Fruit fly (Drosophila melanogaster) whole organism, prepupa: ENCODE measurements around the gene ND-MNLL.

Experiments used
- Blimp-1 ChIP-seq: fragments of 200-800 bp; sonication (Bioruptor generic); optimal IDR thresholded peaks from 3 replicates; lab custom pipeline; 2017; ENCODE audit warnings: missing biosample characterization, missing genetic modification characterization, mild to moderate bottlenecking, moderate library complexity, missing genetic modification reagents
- CG10631 ChIP-seq: fragments of 200-800 bp; sonication (Bioruptor generic); optimal IDR thresholded peaks from 2 replicates; lab custom pipeline; 2016; ENCODE audit warnings: missing biosample characterization, missing genetic modification characterization
- CG11762 ChIP-seq: fragments of 200-800 bp; sonication (Bioruptor generic); optimal IDR thresholded peaks from 3 replicates; lab custom pipeline; 2016; ENCODE audit warnings: missing biosample characterization, missing genetic modification characterization; ENCODE audit not compliant: insufficient read depth
- CG11902 ChIP-seq: fragments of 200-800 bp; sonication (Bioruptor generic); optimal IDR thresholded peaks from 3 replicates; lab custom pipeline; 2016; ENCODE audit warnings: missing biosample characterization, missing genetic modification characterization
- CG15336 ChIP-seq: fragments of 200-800 bp; sonication (Bioruptor generic); IDR thresholded peaks from 2 replicates; pipeline ENCODE4 v1.3.6; 2022; ENCODE audit warnings: missing biosample characterization, missing genetic modification characterization
- CG1621 ChIP-seq: fragments of 200-800 bp; sonication (Bioruptor generic); optimal IDR thresholded peaks from 3 replicates; lab custom pipeline; 2018; ENCODE audit warnings: missing biosample characterization, mild to moderate bottlenecking, missing genetic modification characterization
- CG16779 ChIP-seq: fragments of 200-800 bp; sonication (Bioruptor generic); optimal IDR thresholded peaks from 3 replicates; lab custom pipeline; 2017; ENCODE audit warnings: missing biosample characterization, mild to moderate bottlenecking, missing genetic modification characterization
- CG3032 ChIP-seq: fragments of 200-800 bp; optimal IDR thresholded peaks from 2 replicates; lab custom pipeline; 2019; ENCODE audit warnings: missing biosample characterization, mild to moderate bottlenecking, missing genetic modification characterization, moderate library complexity
- CG31627 ChIP-seq: fragments of 200-800 bp; sonication (Bioruptor generic); optimal IDR thresholded peaks from 3 replicates; lab custom pipeline; 2016; ENCODE audit warnings: missing biosample characterization, missing genetic modification characterization
- CG32006 ChIP-seq: fragments of 200-800 bp; sonication (Bioruptor generic); optimal IDR thresholded peaks from 3 replicates; lab custom pipeline; 2017; ENCODE audit warnings: missing biosample characterization, mild to moderate bottlenecking, missing genetic modification characterization
- CG34406 ChIP-seq: fragments of 200-800 bp; sonication (Bioruptor generic); optimal IDR thresholded peaks from 3 replicates; lab custom pipeline; 2016; ENCODE audit warnings: missing biosample characterization, missing genetic modification characterization
- CG3919 ChIP-seq: fragments of 200-800 bp; sonication (Bioruptor generic); optimal IDR thresholded peaks from 3 replicates; lab custom pipeline; 2016; ENCODE audit warnings: missing biosample characterization, missing genetic modification characterization
- CG4318 ChIP-seq: fragments of 200-800 bp; sonication (Bioruptor generic); optimal IDR thresholded peaks from 3 replicates; lab custom pipeline; 2017; ENCODE audit warnings: missing biosample characterization, mild to moderate bottlenecking, missing genetic modification characterization
- CG6163 ChIP-seq: fragments of 200-800 bp; sonication (Bioruptor generic); IDR thresholded peaks from 3 replicates; pipeline ENCODE4 v1.3.6; 2022; ENCODE audit warnings: missing biosample characterization, missing genetic modification characterization
- CG6276 ChIP-seq: fragments of 200-800 bp; sonication (Bioruptor generic); optimal IDR thresholded peaks from 2 replicates; lab custom pipeline; 2017; ENCODE audit warnings: missing biosample characterization, mild to moderate bottlenecking, missing genetic modification characterization
- CG6792 ChIP-seq: fragments of 200-800 bp; sonication (Bioruptor generic); optimal IDR thresholded peaks from 3 replicates; lab custom pipeline; 2016; ENCODE audit warnings: missing biosample characterization, missing genetic modification characterization
- CG6808 ChIP-seq: fragments of 200-800 bp; sonication (Bioruptor generic); optimal IDR thresholded peaks from 3 replicates; lab custom pipeline; 2017; ENCODE audit warnings: missing biosample characterization, missing genetic modification characterization, mild to moderate bottlenecking, moderate library complexity, missing genetic modification reagents
- CG6854 ChIP-seq: fragments of 200-800 bp; sonication (Bioruptor generic); optimal IDR thresholded peaks from 2 replicates; lab custom pipeline; 2017; ENCODE audit warnings: missing biosample characterization, mild to moderate bottlenecking, missing genetic modification characterization
- CG7368 ChIP-seq: fragments of 200-800 bp; sonication (Bioruptor generic); optimal IDR thresholded peaks from 3 replicates; lab custom pipeline; 2016; ENCODE audit warnings: missing biosample characterization, missing genetic modification characterization
- CG8119 ChIP-seq: fragments of 200-800 bp; sonication (Bioruptor generic); IDR thresholded peaks from 3 replicates; pipeline ENCODE4 v1.3.6; 2022; ENCODE audit warnings: missing biosample characterization, missing genetic modification characterization
- CG8319 ChIP-seq: fragments of 200-800 bp; sonication (Bioruptor generic); optimal IDR thresholded peaks from 3 replicates; lab custom pipeline; 2016; ENCODE audit warnings: missing biosample characterization, missing genetic modification characterization
- CG8632 ChIP-seq: fragments of 200-800 bp; sonication (Bioruptor generic); optimal IDR thresholded peaks from 3 replicates; lab custom pipeline; 2016; ENCODE audit warnings: missing biosample characterization, missing genetic modification characterization
- CG9139 ChIP-seq: fragments of 200-800 bp; sonication (Bioruptor generic); optimal IDR thresholded peaks from 3 replicates; lab custom pipeline; 2017; ENCODE audit warnings: missing biosample characterization, mild to moderate bottlenecking, missing genetic modification characterization
- Eip75B ChIP-seq: fragments of 200-800 bp; sonication (Bioruptor generic); optimal IDR thresholded peaks from 3 replicates; lab custom pipeline; 2016; ENCODE audit warnings: missing biosample characterization, missing genetic modification characterization
- Eip78C ChIP-seq: fragments of 200-800 bp; sonication (Bioruptor generic); peaks from one replicate; lab custom pipeline; 2016; ENCODE audit warnings: missing biosample characterization, missing genetic modification characterization
- Eip93F ChIP-seq: fragments of 200-800 bp; sonication (Bioruptor generic); optimal IDR thresholded peaks from 2 replicates; lab custom pipeline; 2016; ENCODE audit warnings: missing biosample characterization, mild to moderate bottlenecking, missing genetic modification characterization
- Ets21C ChIP-seq: fragments of 200-800 bp; sonication (Bioruptor generic); optimal IDR thresholded peaks from 3 replicates; lab custom pipeline; 2016; ENCODE audit warnings: missing biosample characterization, missing genetic modification characterization
- Ets96B ChIP-seq: fragments of 200-800 bp; optimal IDR thresholded peaks from 2 replicates; lab custom pipeline; 2019; ENCODE audit warnings: missing biosample characterization, mild to moderate bottlenecking, missing genetic modification characterization, moderate library complexity
- Gug ChIP-seq: fragments of 200-800 bp; sonication (Bioruptor generic); IDR thresholded peaks from 2 replicates; pipeline ENCODE4 v1.3.6; 2022; ENCODE audit warnings: missing biosample characterization, missing genetic modification characterization
- Hr4 ChIP-seq: fragments of 200-800 bp; sonication (Bioruptor generic); optimal IDR thresholded peaks from 3 replicates; lab custom pipeline; 2016; ENCODE audit warnings: missing biosample characterization, missing genetic modification characterization
- Lpt ChIP-seq: fragments of 200-800 bp; sonication (Bioruptor generic); optimal IDR thresholded peaks from 3 replicates; lab custom pipeline; 2016; ENCODE audit warnings: missing biosample characterization, missing genetic modification characterization
- Met ChIP-seq: fragments of 200-800 bp; sonication (Bioruptor generic); optimal IDR thresholded peaks from 3 replicates; lab custom pipeline; 2016; ENCODE audit warnings: missing biosample characterization, missing genetic modification characterization
- Smox ChIP-seq: fragments of 200-800 bp; sonication (Bioruptor generic); optimal IDR thresholded peaks from 3 replicates; lab custom pipeline; 2016; ENCODE audit warnings: missing biosample characterization, missing genetic modification characterization
- Sox102F ChIP-seq: fragments of 200-800 bp; sonication (Bioruptor generic); optimal IDR thresholded peaks from 2 replicates; lab custom pipeline; 2016; ENCODE audit warnings: missing biosample characterization, mild to moderate bottlenecking, missing genetic modification characterization
- Sox14 ChIP-seq: fragments of 200-800 bp; sonication (Bioruptor generic); optimal IDR thresholded peaks from 3 replicates; lab custom pipeline; 2016; ENCODE audit warnings: missing biosample characterization, missing genetic modification characterization
- Sox15 ChIP-seq: fragments of 200-800 bp; sonication (Bioruptor generic); optimal IDR thresholded peaks from 3 replicates; lab custom pipeline; 2016; ENCODE audit warnings: missing biosample characterization, missing genetic modification characterization
- achi ChIP-seq: fragments of 200-800 bp; sonication (Bioruptor generic); optimal IDR thresholded peaks from 3 replicates; lab custom pipeline; 2016; ENCODE audit warnings: missing biosample characterization, missing genetic modification characterization
- cyc ChIP-seq: fragments of 200-800 bp; sonication (Bioruptor generic); optimal IDR thresholded peaks from 3 replicates; lab custom pipeline; 2016; ENCODE audit warnings: missing biosample characterization, missing genetic modification characterization
- dsx ChIP-seq: fragments of 200-800 bp; optimal IDR thresholded peaks from 3 replicates; lab custom pipeline; 2019; ENCODE audit warnings: missing biosample characterization, mild to moderate bottlenecking, missing genetic modification characterization, moderate library complexity; ENCODE audit not compliant: poor library complexity, severe bottlenecking
- esn ChIP-seq: fragments of 200-800 bp; sonication (Bioruptor generic); optimal IDR thresholded peaks from 2 replicates; lab custom pipeline; 2016; ENCODE audit warnings: missing biosample characterization, mild to moderate bottlenecking, missing genetic modification characterization, moderate library complexity
- fd59A ChIP-seq: fragments of 200-800 bp; sonication (Bioruptor generic); optimal IDR thresholded peaks from 2 replicates; lab custom pipeline; 2017; ENCODE audit warnings: missing biosample characterization, mild to moderate bottlenecking, missing genetic modification characterization, missing genetic modification reagents
- fkh ChIP-seq: fragments of 200-800 bp; sonication (Bioruptor generic); optimal IDR thresholded peaks from 3 replicates; lab custom pipeline; 2017; ENCODE audit warnings: missing biosample characterization, mild to moderate bottlenecking, missing genetic modification characterization, moderate library complexity
- net ChIP-seq: fragments of 200-800 bp; sonication (Bioruptor generic); optimal IDR thresholded peaks from 3 replicates; lab custom pipeline; 2016; ENCODE audit warnings: missing biosample characterization, missing genetic modification characterization
- ss ChIP-seq, 2 experiments: fragments of 200-800 bp; sonication (Bioruptor generic); optimal IDR thresholded peaks; 2 replicates in 1 of 2; 3 replicates in 1 of 2; lab custom pipeline; 2017 to 2018; ENCODE audit warnings: mild to moderate bottlenecking in 2 of 2, missing biosample characterization in 2 of 2, missing genetic modification characterization in 2 of 2, moderate library complexity in 1 of 2
- svp ChIP-seq: fragments of 200-800 bp; sonication (Bioruptor generic); peaks from one replicate; lab custom pipeline; 2016; ENCODE audit warnings: missing biosample characterization, missing genetic modification characterization
- topi ChIP-seq: fragments of 200-800 bp; sonication (Bioruptor generic); optimal IDR thresholded peaks from 3 replicates; lab custom pipeline; 2016; ENCODE audit warnings: missing biosample characterization, missing genetic modification characterization
- vri ChIP-seq: fragments of 200-800 bp; sonication (Bioruptor generic); optimal IDR thresholded peaks from 3 replicates; lab custom pipeline; 2016; ENCODE audit warnings: missing biosample characterization, mild to moderate bottlenecking, missing genetic modification characterization

Gene ND-MNLL

DNA sequence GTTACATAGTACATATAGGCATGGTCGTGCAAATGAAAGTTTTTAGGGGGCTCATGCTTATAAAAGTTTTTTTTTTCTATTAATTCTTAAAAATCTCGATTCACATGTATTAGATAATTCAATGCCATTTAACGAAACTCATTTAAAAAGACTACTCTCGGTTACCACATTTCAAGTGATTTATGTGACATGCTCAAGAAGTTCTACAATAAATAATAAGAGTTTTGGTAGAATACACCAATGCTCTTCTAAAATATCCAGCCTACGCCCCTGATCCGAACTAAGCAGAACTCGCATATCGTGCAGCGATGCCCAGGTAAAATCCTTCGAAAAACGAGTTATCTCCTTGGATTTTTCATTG, 1.1 kb downstream of the ND-MNLL start (continued):
- TF ChIP-seq Eip93F (GFP tag; lab: Kevin White, UChicago) (no peak), Hr4 (GFP tag; lab: Kevin White, UChicago) (peak; percentile 37), esn (GFP tag; lab: Kevin White, UChicago) (peak; percentile 73), CG6808 (peak; percentile 44), Lpt (GFP tag; lab: Kevin White, UChicago) (peak; percentile 27), CG8319 (GFP tag; lab: Kevin White, UChicago) (peak; percentile 15), Ets96B (peak; percentile 44), CG3032 (peak; percentile 43), Eip78C (GFP tag; lab: Kevin White, UChicago) (peak; percentile 90), Sox15 (GFP tag; lab: Kevin White, UChicago) (no peak), net (peak; percentile 1), CG6854 (GFP tag; lab: Kevin White, UChicago) (no peak), fd59A (GFP tag; lab: Kevin White, UChicago) (peak; percentile 32), CG15336 (GFP tag; lab: Robert Waterston, UW) (peak; percentile 70), Eip75B (GFP tag; lab: Kevin White, UChicago) (peak; percentile 59), CG8119 (GFP tag; lab: Robert Waterston, UW) (peak; percentile 72), CG4318 (GFP tag; lab: Kevin White, UChicago) (no peak), CG6163 (GFP tag; lab: Robert Waterston, UW) (0 out of 3 replicates have a peak, but pooled peaks have one; percentile 25), CG34406 (peak; percentile 41), Sox102F (GFP tag; lab: Kevin White, UChicago) (peak; percentile 41), Met (GFP tag; lab: Kevin White, UChicago) (peak; percentile 72), CG3919 (peak; percentile 59), CG8632 (peak; percentile 25), CG32006 (GFP tag; lab: Kevin White, UChicago) (peak; percentile 71), CG11762 (peak; percentile 46)

DNA sequence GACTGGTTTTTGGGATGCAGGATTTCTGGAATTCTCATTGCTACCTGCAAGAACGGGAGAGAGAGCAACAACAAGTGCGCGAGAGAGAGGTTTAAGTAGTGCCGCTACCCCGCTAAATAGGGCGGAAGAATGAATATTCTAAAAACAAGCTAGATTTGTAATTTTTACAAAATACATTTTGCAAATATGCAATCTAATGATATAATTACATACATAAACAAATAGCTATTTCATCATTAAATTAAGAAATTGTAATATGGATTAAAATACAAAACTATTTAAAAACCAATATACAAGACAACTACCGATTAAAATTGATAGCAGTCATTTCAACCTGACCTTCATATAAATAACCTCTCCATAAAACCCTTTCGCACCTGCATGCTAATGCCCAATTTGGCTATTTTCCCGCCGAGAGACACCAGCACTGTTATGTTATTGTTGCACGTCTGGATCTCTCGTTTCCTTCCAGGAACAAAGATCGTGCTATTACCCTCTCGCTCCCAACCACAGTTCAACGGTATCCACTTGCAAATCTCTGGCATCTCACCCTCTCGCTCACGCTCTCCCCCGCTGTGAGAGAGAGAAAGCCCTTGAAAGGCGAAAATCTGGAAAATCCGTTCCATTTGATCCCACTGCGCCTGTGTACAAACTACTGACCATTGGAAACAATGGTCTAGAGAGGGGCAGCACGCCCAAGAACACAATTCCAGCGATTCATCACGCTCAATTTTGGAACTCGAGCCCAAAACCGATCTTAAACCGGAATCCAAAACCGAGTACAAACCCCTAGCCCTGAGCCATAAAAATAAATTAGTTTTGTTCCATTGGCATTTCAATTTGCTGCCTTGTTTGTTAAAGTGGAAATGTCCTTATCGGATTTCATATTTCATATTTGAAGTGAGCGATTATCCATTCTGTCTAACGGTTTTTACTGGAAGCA, 1.7 kb downstream of the ND-MNLL start, which contains the start of gene Nek2:
Gene Nek2 (minus strand): TSS at position 51 of the 943 bp plus-strand sequence.
- peak; percentile 26 for TF ChIP-seq CG10631
- TF ChIP-seq CG6276 (GFP tag; lab: Kevin White, UChicago), result peak; percentile 19
- TF ChIP-seq CG9139, result no peak
- no peak for TF ChIP-seq CG34406
- TF ChIP-seq CG32006 (GFP tag; lab: Kevin White, UChicago), result peak; percentile 31
- TF ChIP-seq esn (GFP tag; lab: Kevin White, UChicago), result peak; percentile 18
- no peak for TF ChIP-seq CG8119 (GFP tag; lab: Robert Waterston, UW)
- TF ChIP-seq CG7368, result no peak
- no peak for TF ChIP-seq cyc (GFP tag; lab: Kevin White, UChicago)
- no peak for TF ChIP-seq fkh
- TF ChIP-seq CG8632, result no peak
- TF ChIP-seq CG1621, result no peak
- TF ChIP-seq CG16779, result no peak
- peak; percentile 15 for TF ChIP-seq vri
- TF ChIP-seq dsx (GFP tag; lab: Kevin White, UChicago), result peak; percentile 36
- peak; percentile 16 for TF ChIP-seq Smox (GFP tag; lab: Kevin White, UChicago)
- TF ChIP-seq CG6792, result no peak
- TF ChIP-seq topi, result no peak
- peak; percentile 6 for TF ChIP-seq Blimp-1 (GFP tag; lab: Kevin White, UChicago)
- TF ChIP-seq Gug (GFP tag; lab: Robert Waterston, UW), result no peak
- TF ChIP-seq CG11902, result no peak
- TF ChIP-seq Sox14 (GFP tag; lab: Kevin White, UChicago), result no peak
- TF ChIP-seq CG8319 (GFP tag; lab: Kevin White, UChicago), result no peak
- no peak for TF ChIP-seq fd59A (GFP tag; lab: Kevin White, UChicago)
- 0 out of 2 replicates have a peak, but pooled peaks have one; percentile 15 for TF ChIP-seq CG15336 (GFP tag; lab: Robert Waterston, UW)
- no peak for TF ChIP-seq CG31627 (GFP tag; lab: Kevin White, UChicago)
- no peak for TF ChIP-seq Sox15 (GFP tag; lab: Kevin White, UChicago)
- TF ChIP-seq svp (GFP tag; lab: Kevin White, UChicago), result peak; percentile 37
- no peak for TF ChIP-seq Ets21C (GFP tag; lab: Kevin White, UChicago)
- peak; percentile 42 to 52 for TF ChIP-seq ss (GFP tag; optimal IDR thresholded peaks at IDR 0.05; lab: Kevin White, UChicago)
- TF ChIP-seq achi (GFP tag; lab: Kevin White, UChicago), result peak; percentile 1
- TF ChIP-seq CG3032, result peak; percentile 34
- TF ChIP-seq Sox102F (GFP tag; lab: Kevin White, UChicago), result no peak
- TF ChIP-seq CG6163 (GFP tag; lab: Robert Waterston, UW), result no peak
